Fruit fly (Drosophila melanogaster) Kc167 (cell line): ENCODE results near the gene MED17.

Experiments
- Myc ChIP-seq: fragments of >200 bp; optimal IDR thresholded peaks from 2 replicates; lab custom pipeline; 2017; ENCODE audit warnings: missing external identifiers
- Sin3A ChIP-seq: fragments of >200 bp; optimal IDR thresholded peaks from 2 replicates; lab custom pipeline; 2018; ENCODE audit warnings: missing external identifiers
- h ChIP-seq: fragments of >200 bp; optimal IDR thresholded peaks from 3 replicates; lab custom pipeline; 2018; ENCODE audit warnings: missing external identifiers
- psq ChIP-seq: fragments of >200 bp; optimal IDR thresholded peaks from 2 replicates; lab custom pipeline; 2017; ENCODE audit warnings: missing external identifiers
- ttk ChIP-seq: sonication (Bioruptor generic); optimal IDR thresholded peaks from 2 replicates; lab custom pipeline; 2017; ENCODE audit warnings: missing external identifiers

DNA sequence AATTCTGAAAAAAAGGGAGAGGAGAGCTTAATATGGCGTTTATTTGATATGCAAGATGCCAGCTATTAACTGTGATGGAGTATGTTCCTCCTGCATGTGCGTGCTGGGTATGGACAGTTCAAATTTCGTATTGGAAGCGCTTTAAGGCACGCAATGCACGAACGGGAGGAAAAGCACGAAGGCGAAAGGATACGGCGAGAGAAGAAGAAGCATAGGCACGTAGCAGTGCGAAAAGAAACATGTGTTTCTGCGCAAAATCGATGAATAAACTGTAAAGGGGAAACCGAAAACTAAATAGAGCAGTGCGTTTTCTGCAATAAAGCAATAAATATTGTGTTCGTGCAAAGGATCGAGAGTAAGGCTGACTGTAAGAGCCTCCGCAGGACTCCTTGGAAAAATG, 27.0 kb downstream of the MED17 start, which contains the start of gene CG14314:
- TF ChIP-seq Sin3A (lab: Kevin White, UChicago) (no peak), Myc (lab: Kevin White, UChicago) (no peak), psq (lab: Kevin White, UChicago) (no peak), h (lab: Kevin White, UChicago) (no peak), ttk (lab: Kevin White, UChicago) (no peak)
